Worm (Caenorhabditis elegans) whole organism, L4 larva: ENCODE data around the gene dap-3.

ENCODE experiments used
- F44E2.7 ChIP-seq: fragments of 200-800 bp; sonication (Bioruptor generic); IDR thresholded peaks from 2 replicates; pipeline ENCODE4 v2.1.2; 2022; ENCODE audit warnings: missing genetic modification characterization, missing compliant biosample characterization
- F49E8.2 ChIP-seq: sonication (generic microtip); optimal IDR thresholded peaks from 2 replicates; lab custom pipeline; 2016; ENCODE audit warnings: missing compliant biosample characterization, mild to moderate bottlenecking, missing genetic modification characterization, borderline replicate concordance
- ZK546.5 ChIP-seq, 2 experiments: sonication (generic microtip); optimal IDR thresholded peaks; 2 replicates each; lab custom pipeline; 2017; ENCODE audit warnings: missing biosample characterization in 2 of 2, missing genetic modification characterization in 2 of 2
- aha-1 ChIP-seq: fragments of 150-350 bp; peaks from one replicate; lab custom pipeline; 2014; ENCODE audit warnings: missing biosample characterization, missing genetic modification characterization
- ama-1 ChIP-seq: fragments of 150-350 bp; optimal IDR thresholded peaks from 2 replicates; lab custom pipeline; 2014; ENCODE audit warnings: inconsistent platforms, mixed read lengths
- arid-1 ChIP-seq: fragments of 200-800 bp; sonication (Bioruptor generic); conservative IDR thresholded peaks from 2 replicates; pipeline ENCODE4 v1.3.6; 2022; ENCODE audit warnings: missing genetic modification reagents, missing genetic modification characterization, missing compliant biosample characterization
- attf-4 ChIP-seq: sonication (generic microtip); optimal IDR thresholded peaks from 3 replicates; lab custom pipeline; 2017; ENCODE audit warnings: missing biosample characterization, missing genetic modification characterization
- ceh-82 ChIP-seq: sonication (generic microtip); optimal IDR thresholded peaks from 2 replicates; lab custom pipeline; 2017; ENCODE audit warnings: missing biosample characterization, missing genetic modification characterization
- cey-2 ChIP-seq: sonication (generic microtip); optimal IDR thresholded peaks from 3 replicates; lab custom pipeline; 2017; ENCODE audit warnings: missing genetic modification characterization, mild to moderate bottlenecking, missing compliant biosample characterization, antibody characterized with exemption, borderline replicate concordance; ENCODE audit not compliant: insufficient read depth
- daf-16 ChIP-seq, 3 experiments: sonication (generic microtip); optimal IDR thresholded peaks; 2 replicates each; lab custom pipeline; 2016 to 2017; ENCODE audit warnings: missing genetic modification characterization in 3 of 3, missing genetic modification reagents in 3 of 3, mild to moderate bottlenecking in 2 of 3, missing compliant biosample characterization in 2 of 3, missing biosample characterization in 1 of 3, moderate library complexity in 1 of 3
- daf-19 ChIP-seq: fragments of 200-800 bp; sonication (Bioruptor generic); conservative IDR thresholded peaks from 2 replicates; pipeline ENCODE4 v1.3.6; 2022; ENCODE audit warnings: missing genetic modification characterization, missing compliant biosample characterization
- dmd-9 ChIP-seq: fragments of 200-800 bp; sonication (Bioruptor generic); IDR thresholded peaks from 2 replicates; pipeline ENCODE4 v1.3.6; 2022; ENCODE audit warnings: missing genetic modification reagents, missing genetic modification characterization, missing compliant biosample characterization
- egl-27 ChIP-seq: sonication (generic microtip); optimal IDR thresholded peaks from 3 replicates; lab custom pipeline; 2017; ENCODE audit warnings: missing biosample characterization, missing genetic modification reagents, missing genetic modification characterization
- egl-43 ChIP-seq: fragments of 200-800 bp; sonication (Bioruptor generic); IDR thresholded peaks from 2 replicates; pipeline ENCODE4 v1.3.6; 2022; ENCODE audit warnings: missing genetic modification reagents, missing genetic modification characterization, missing compliant biosample characterization
- gei-8 ChIP-seq: fragments of 200-800 bp; sonication (Bioruptor generic); optimal IDR thresholded peaks from 2 replicates; lab custom pipeline; 2018; ENCODE audit warnings: mild to moderate bottlenecking, missing genetic modification characterization, missing compliant biosample characterization
- hmg-1.1 ChIP-seq: fragments of 200-800 bp; sonication (Bioruptor generic); IDR thresholded peaks from 2 replicates; pipeline ENCODE4 v1.3.6; 2022; ENCODE audit warnings: missing genetic modification reagents, missing genetic modification characterization, missing compliant biosample characterization
- lin-1 ChIP-seq: fragments of 200-800 bp; sonication (Bioruptor generic); IDR thresholded peaks from 2 replicates; pipeline ENCODE4 v1.3.6; 2022; ENCODE audit warnings: missing genetic modification reagents, missing genetic modification characterization, missing compliant biosample characterization
- lin-13 ChIP-seq: fragments of 150-350 bp; optimal IDR thresholded peaks from 2 replicates; lab custom pipeline; 2014; ENCODE audit warnings: missing biosample characterization, missing genetic modification reagents, missing genetic modification characterization
- lin-38 ChIP-seq: fragments of 200-800 bp; sonication (Bioruptor generic); IDR thresholded peaks from 2 replicates; pipeline ENCODE4 v1.3.6; 2022; ENCODE audit warnings: missing genetic modification reagents, missing genetic modification characterization, missing compliant biosample characterization
- lsy-2 ChIP-seq, 2 experiments: fragments of 150-350 bp in 1 of 2; sonication (generic microtip) in 1 of 2; optimal IDR thresholded peaks; 2 replicates each; lab custom pipeline; 2014 to 2017; ENCODE audit warnings: missing biosample characterization in 2 of 2, missing genetic modification characterization in 2 of 2
- madf-9 ChIP-seq: fragments of 200-800 bp; sonication (Bioruptor generic); conservative IDR thresholded peaks from 2 replicates; pipeline ENCODE4 v1.3.6; 2022; ENCODE audit warnings: missing genetic modification reagents, missing genetic modification characterization, missing compliant biosample characterization
- mdt-29 ChIP-seq: fragments of 200-800 bp; sonication (Bioruptor generic); IDR thresholded peaks from 2 replicates; pipeline ENCODE4 v1.3.6; 2022; ENCODE audit warnings: missing genetic modification reagents, missing genetic modification characterization, missing compliant biosample characterization
- mep-1 ChIP-seq: fragments of 150-350 bp; sonication (generic microtip); optimal IDR thresholded peaks from 3 replicates; lab custom pipeline; 2014; ENCODE audit warnings: missing biosample characterization, missing genetic modification characterization
- nhr-102 ChIP-seq: sonication (generic microtip); optimal IDR thresholded peaks from 2 replicates; lab custom pipeline; 2016; ENCODE audit warnings: mild to moderate bottlenecking, missing genetic modification characterization, moderate library complexity, missing compliant biosample characterization
- nhr-28 ChIP-seq: fragments of 150-350 bp; optimal IDR thresholded peaks from 2 replicates; lab custom pipeline; 2014; ENCODE audit warnings: missing biosample characterization, missing genetic modification characterization
- nhr-42 ChIP-seq: fragments of 200-800 bp; sonication (Bioruptor generic); IDR thresholded peaks from 2 replicates; pipeline ENCODE4 v1.3.6; 2022; ENCODE audit warnings: missing genetic modification characterization, missing compliant biosample characterization
- nhr-6 ChIP-seq: fragments of 150-350 bp; optimal IDR thresholded peaks from 2 replicates; lab custom pipeline; 2014; ENCODE audit warnings: missing biosample characterization, missing genetic modification characterization
- saeg-2 ChIP-seq: fragments of 200-800 bp; sonication (Bioruptor generic); IDR thresholded peaks from 2 replicates; pipeline ENCODE4 v1.3.6; 2022; ENCODE audit warnings: missing genetic modification reagents, missing genetic modification characterization, missing compliant biosample characterization
- set-16 ChIP-seq: fragments of 200-800 bp; sonication (Bioruptor generic); IDR thresholded peaks from 2 replicates; pipeline ENCODE4 v1.3.6; 2022; ENCODE audit warnings: missing genetic modification reagents, missing genetic modification characterization, missing compliant biosample characterization
- skn-1 ChIP-seq: fragments of 150-350 bp; optimal IDR thresholded peaks from 2 replicates; lab custom pipeline; 2014; ENCODE audit warnings: missing biosample characterization, missing genetic modification characterization
- snpc-1.2 ChIP-seq: fragments of 200-800 bp; sonication (Bioruptor generic); IDR thresholded peaks from 2 replicates; pipeline ENCODE4 v1.3.6; 2022; ENCODE audit warnings: missing genetic modification reagents, missing genetic modification characterization, missing compliant biosample characterization
- tra-1 ChIP-seq: fragments of 200-800 bp; sonication (Bioruptor generic); IDR thresholded peaks from 2 replicates; pipeline ENCODE4 v1.3.6; 2022; ENCODE audit warnings: missing genetic modification reagents, missing genetic modification characterization, missing compliant biosample characterization
- unc-62 ChIP-seq, 3 experiments: fragments of 150-350 bp in 1 of 3; sonication (generic microtip); optimal IDR thresholded peaks in 2 of 3; peaks in 1 of 3; 1 replicate in 1 of 3; 2 replicates in 2 of 3; lab custom pipeline; 2014 to 2017; ENCODE audit warnings: missing biosample characterization in 3 of 3, missing genetic modification characterization in 3 of 3, missing genetic modification reagents in 3 of 3, missing genotype in 1 of 3
- zfp-3 ChIP-seq: fragments of 200-800 bp; sonication (Bioruptor generic); conservative IDR thresholded peaks from 2 replicates; pipeline ENCODE4 v1.3.6; 2022; ENCODE audit warnings: missing genetic modification reagents, missing genetic modification characterization, missing compliant biosample characterization
- zip-2 ChIP-seq: fragments of 150-350 bp; optimal IDR thresholded peaks from 2 replicates; lab custom pipeline; 2014; ENCODE audit warnings: missing biosample characterization, missing genetic modification characterization

The dap-3 gene

DNA sequence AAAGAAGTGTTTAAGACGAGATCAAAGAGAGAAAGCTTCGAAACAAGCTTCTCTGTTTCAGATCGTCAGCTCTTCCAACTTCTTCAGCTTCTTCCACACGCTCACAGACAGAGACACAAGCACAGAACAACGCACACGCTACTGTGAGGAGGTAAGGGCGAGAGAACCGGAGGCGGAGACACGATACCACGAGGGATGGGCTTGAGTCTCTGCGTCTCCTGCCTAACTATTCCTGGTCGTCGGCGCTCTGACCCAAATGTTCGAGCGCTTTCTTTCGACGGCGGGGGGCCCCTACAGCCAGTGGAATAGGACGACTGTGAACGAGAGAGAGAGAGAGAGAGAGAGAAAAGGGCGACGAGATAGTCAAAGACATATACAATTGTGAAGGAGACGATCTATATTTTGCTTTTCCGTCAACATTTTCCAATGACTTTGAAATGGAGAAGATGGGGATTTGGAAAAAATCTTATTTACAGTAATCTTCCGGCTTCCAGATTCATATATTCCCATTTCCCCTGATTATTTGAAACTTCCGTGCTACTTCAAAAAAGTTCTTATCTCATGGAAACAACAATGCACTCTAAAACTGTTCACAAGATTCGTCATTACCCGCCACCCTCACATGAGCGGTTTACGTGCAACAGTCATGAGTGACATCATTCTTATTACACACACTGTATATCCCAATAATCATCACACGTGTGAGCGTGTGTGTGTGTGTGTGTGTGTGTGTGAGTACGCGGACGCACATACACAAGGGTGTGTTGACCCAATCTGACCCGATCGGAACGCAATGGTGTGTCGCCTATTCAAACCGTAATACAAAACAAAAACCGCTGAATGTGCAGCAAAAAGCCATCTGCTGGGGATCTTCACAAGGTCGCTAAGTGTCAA lies 31.9 kb upstream of the dap-3 start (continued):
- TF ChIP-seq daf-19 (GFP tag; lab: Robert Waterston, UW): 0 out of 2 replicates have a peak, but pooled peaks have one; percentile 57
- TF ChIP-seq nhr-28 (tag; lab: Kevin White, UChicago): peak; percentile 51
- no peak for TF ChIP-seq zip-2 (tag; lab: Kevin White, UChicago)
- peak; percentile 19 to 21 for TF ChIP-seq daf-16 (GFP tag; optimal IDR thresholded peaks at IDR 0.05; lab: Kevin White, UChicago)
- TF ChIP-seq daf-16 (tag; optimal IDR thresholded peaks at IDR 0.05; lab: Kevin White, UChicago): peak; percentile 62
- peak; percentile 74 for TF ChIP-seq nhr-42 (GFP tag; lab: Robert Waterston, UW)
- TF ChIP-seq hmg-1.1: peak; percentile 88
- TF ChIP-seq dmd-9 (GFP tag; lab: Robert Waterston, UW): 0 out of 2 replicates have a peak, but pooled peaks have one; percentile 59
- no peak for TF ChIP-seq F49E8.2 (tag; lab: Kevin White, UChicago)
- TF ChIP-seq ceh-82 (tag; lab: Kevin White, UChicago): no peak
- peak; percentile 31; the same call in 1 of the 2 replicates for TF ChIP-seq tra-1 (GFP tag; lab: Robert Waterston, UW)
- no peak for TF ChIP-seq gei-8
- TF ChIP-seq F44E2.7 (GFP tag; lab: Robert Waterston, UW): no peak
- TF ChIP-seq madf-9: peak; percentile 33; the same call in 1 of the 2 replicates
- TF ChIP-seq lin-38 (GFP tag; lab: Robert Waterston, UW): peak; percentile 66
- peak; percentile 91 for TF ChIP-seq egl-43 (GFP tag; lab: Robert Waterston, UW)
- TF ChIP-seq cey-2 (tag; lab: Kevin White, UChicago): peak; percentile 69
- TF ChIP-seq attf-4 (tag; lab: Kevin White, UChicago): no peak
- no peak for TF ChIP-seq ZK546.5 (tag; optimal IDR thresholded peaks at IDR 0.05; lab: Kevin White, UChicago)
- TF ChIP-seq skn-1: no peak
- TF ChIP-seq zfp-3 (GFP tag; lab: Robert Waterston, UW): peak; percentile 84

DNA sequence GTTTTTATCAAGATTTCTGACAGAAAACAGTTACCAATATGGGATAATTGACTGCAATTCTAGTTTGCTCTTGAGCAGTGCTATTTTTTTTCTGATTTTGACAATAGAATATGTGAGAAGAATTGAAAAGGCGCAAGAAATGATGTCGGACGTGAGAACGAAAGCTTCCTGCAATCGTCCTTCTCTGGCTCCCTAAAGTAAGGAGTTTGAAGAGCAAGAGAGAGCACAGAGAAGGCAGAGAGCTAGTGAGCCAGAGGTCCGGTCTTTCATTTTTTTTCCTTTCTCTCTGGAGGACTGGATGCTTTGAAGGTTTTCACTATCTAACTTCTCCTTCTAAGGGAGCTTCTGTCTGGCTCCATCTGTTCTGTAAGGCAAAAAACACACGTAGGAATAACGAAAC lies 30.8 kb upstream of the dap-3 start:
- TF ChIP-seq mdt-29 (0 out of 2 replicates have a peak, but pooled peaks have one; percentile 36), lsy-2 (tag; optimal IDR thresholded peaks at IDR 0.05; lab: Kevin White, UChicago) (peak in 1 of 2 experiments; percentile 27), daf-19 (GFP tag; lab: Robert Waterston, UW) (no peak), arid-1 (GFP tag; lab: Robert Waterston, UW) (no peak), snpc-1.2 (GFP tag; lab: Robert Waterston, UW) (0 out of 2 replicates have a peak, but pooled peaks have one; percentile 7), nhr-6 (tag; lab: Kevin White, UChicago) (no peak), lin-13 (GFP tag; lab: Kevin White, UChicago) (no peak), mep-1 (tag; lab: Kevin White, UChicago) (no peak), daf-16 (GFP tag; optimal IDR thresholded peaks at IDR 0.05; lab: Kevin White, UChicago) (no peak), daf-16 (tag; optimal IDR thresholded peaks at IDR 0.05; lab: Kevin White, UChicago) (peak; percentile 16), set-16 (GFP tag; lab: Robert Waterston, UW) (peak; percentile 37; the same call in 1 of the 2 replicates), aha-1 (tag; lab: Kevin White, UChicago) (peak; percentile 98), nhr-102 (no peak), saeg-2 (no peak), unc-62 (GFP tag; optimal IDR thresholded peaks at IDR 0.05 in 1 of 2; lab: Kevin White, UChicago) (peak in 1 of 2 experiments; percentile 84), unc-62 (tag; optimal IDR thresholded peaks at IDR 0.05; lab: Kevin White, UChicago) (no peak), F49E8.2 (tag; lab: Kevin White, UChicago) (no peak), ama-1 (lab: Kevin White, UChicago) (peak; percentile 73), egl-27 (no peak), lin-1 (GFP tag; lab: Robert Waterston, UW) (no peak)
